Worm (Caenorhabditis elegans) whole organism, mixed stage, embryonic: ENCODE data around the gene F37C12.14.

Source experiments
- M03D4.4 ChIP-seq: sonication (generic microtip); optimal IDR thresholded peaks from 2 replicates; lab custom pipeline; 2017; ENCODE audit warnings: mild to moderate bottlenecking, missing genetic modification characterization, missing compliant biosample characterization
- bed-3 ChIP-seq: fragments of 200-800 bp; sonication (Bioruptor generic); optimal IDR thresholded peaks from 3 replicates; lab custom pipeline; 2018; ENCODE audit warnings: mild to moderate bottlenecking, missing genetic modification characterization, moderate library complexity, missing compliant biosample characterization
- blmp-1 ChIP-seq: fragments of 150-350 bp; optimal IDR thresholded peaks from 2 replicates; lab custom pipeline; 2014; ENCODE audit warnings: missing biosample characterization, missing genetic modification characterization
- ceh-39 ChIP-seq: fragments of 150-350 bp; optimal IDR thresholded peaks from 2 replicates; lab custom pipeline; 2014; ENCODE audit warnings: missing biosample characterization, missing genetic modification characterization
- ceh-43 ChIP-seq: fragments of 200-800 bp; sonication (Bioruptor generic); optimal IDR thresholded peaks from 2 replicates; lab custom pipeline; 2018; ENCODE audit warnings: mild to moderate bottlenecking, missing genetic modification characterization, moderate library complexity, missing compliant biosample characterization
- ceh-83 ChIP-seq: fragments of 200-800 bp; sonication (Bioruptor generic); optimal IDR thresholded peaks from 2 replicates; lab custom pipeline; 2018; ENCODE audit warnings: mild to moderate bottlenecking, missing genetic modification characterization, missing compliant biosample characterization
- ces-1 ChIP-seq: fragments of 150-350 bp; optimal IDR thresholded peaks from 2 replicates; lab custom pipeline; 2014; ENCODE audit warnings: missing biosample characterization, missing genetic modification reagents, missing genetic modification characterization
- drap-1 ChIP-seq: fragments of 200-800 bp; sonication (Bioruptor generic); optimal IDR thresholded peaks from 3 replicates; lab custom pipeline; 2018; ENCODE audit warnings: mild to moderate bottlenecking, missing genetic modification characterization, missing compliant biosample characterization
- elt-1 ChIP-seq: sonication (generic microtip); optimal IDR thresholded peaks from 2 replicates; lab custom pipeline; 2017; ENCODE audit warnings: missing genetic modification characterization, mild to moderate bottlenecking, missing compliant biosample characterization, antibody characterized with exemption, moderate library complexity, borderline replicate concordance; ENCODE audit not compliant: insufficient read depth
- elt-3 ChIP-seq: fragments of 150-350 bp; optimal IDR thresholded peaks from 2 replicates; lab custom pipeline; 2014; ENCODE audit warnings: missing biosample characterization, missing genetic modification characterization
- flh-1 ChIP-seq: fragments of 200-800 bp; sonication (Bioruptor generic); optimal IDR thresholded peaks from 2 replicates; lab custom pipeline; 2018; ENCODE audit warnings: mild to moderate bottlenecking, missing genetic modification characterization, moderate library complexity, missing compliant biosample characterization
- ham-2 ChIP-seq: fragments of 200-800 bp; sonication (Bioruptor generic); optimal IDR thresholded peaks from 2 replicates; lab custom pipeline; 2018; ENCODE audit warnings: mild to moderate bottlenecking, missing genetic modification characterization, missing compliant biosample characterization
- hlh-1 ChIP-seq: fragments of 150-350 bp; optimal IDR thresholded peaks from 2 replicates; lab custom pipeline; 2014; ENCODE audit warnings: missing biosample characterization, missing genetic modification reagents, missing genetic modification characterization
- lin-13 ChIP-seq: fragments of 150-350 bp; optimal IDR thresholded peaks from 2 replicates; lab custom pipeline; 2014; ENCODE audit warnings: missing biosample characterization, missing genetic modification characterization
- lin-32 ChIP-seq: fragments of 200-800 bp; sonication (Bioruptor generic); optimal IDR thresholded peaks from 2 replicates; lab custom pipeline; 2018; ENCODE audit warnings: mild to moderate bottlenecking, missing genetic modification characterization, missing compliant biosample characterization
- lsy-2 ChIP-seq: fragments of 150-350 bp; optimal IDR thresholded peaks from 2 replicates; lab custom pipeline; 2014; ENCODE audit warnings: missing biosample characterization, missing genetic modification characterization
- mab-5 ChIP-seq: fragments of 150-350 bp; optimal IDR thresholded peaks from 2 replicates; lab custom pipeline; 2014; ENCODE audit warnings: missing biosample characterization, missing genetic modification characterization
- mls-2 ChIP-seq: sonication (generic microtip); optimal IDR thresholded peaks from 2 replicates; lab custom pipeline; 2016; ENCODE audit warnings: mild to moderate bottlenecking, missing genetic modification characterization, moderate library complexity, missing compliant biosample characterization
- nhr-12 ChIP-seq: fragments of 150-350 bp; optimal IDR thresholded peaks from 2 replicates; lab custom pipeline; 2014; ENCODE audit warnings: missing biosample characterization, missing genetic modification characterization
- nhr-2 ChIP-seq: fragments of 150-350 bp; optimal IDR thresholded peaks from 2 replicates; lab custom pipeline; 2014; ENCODE audit warnings: missing biosample characterization, missing genetic modification characterization
- nhr-237 ChIP-seq: fragments of 150-350 bp; optimal IDR thresholded peaks from 2 replicates; lab custom pipeline; 2014; ENCODE audit warnings: missing biosample characterization, missing genetic modification characterization
- nhr-28 ChIP-seq: fragments of 150-350 bp; optimal IDR thresholded peaks from 2 replicates; lab custom pipeline; 2014; ENCODE audit warnings: missing biosample characterization, missing genetic modification characterization
- nhr-76 ChIP-seq: sonication (generic microtip); optimal IDR thresholded peaks from 2 replicates; lab custom pipeline; 2017; ENCODE audit warnings: missing biosample characterization, missing genetic modification characterization
- pha-4 ChIP-seq: fragments of 150-350 bp; optimal IDR thresholded peaks from 2 replicates; lab custom pipeline; 2018; ENCODE audit warnings: missing biosample characterization, missing genetic modification reagents, missing genetic modification characterization
- sem-2 ChIP-seq: fragments of 200-800 bp; sonication (Bioruptor generic); optimal IDR thresholded peaks from 2 replicates; lab custom pipeline; 2018; ENCODE audit warnings: mild to moderate bottlenecking, missing genetic modification characterization, missing compliant biosample characterization
- snpc-4 ChIP-seq: fragments of 150-350 bp; optimal IDR thresholded peaks from 2 replicates; lab custom pipeline; 2014; ENCODE audit warnings: missing biosample characterization, missing genetic modification characterization
- sptf-1 ChIP-seq: sonication (generic microtip); optimal IDR thresholded peaks from 2 replicates; lab custom pipeline; 2017; ENCODE audit warnings: mild to moderate bottlenecking, missing genetic modification characterization, moderate library complexity, missing compliant biosample characterization
- tbx-8 ChIP-seq: fragments of 200-800 bp; sonication (Bioruptor generic); optimal IDR thresholded peaks from 2 replicates; lab custom pipeline; 2018; ENCODE audit warnings: mild to moderate bottlenecking, missing genetic modification characterization, moderate library complexity, missing compliant biosample characterization
- unc-39 ChIP-seq: fragments of 150-350 bp; optimal IDR thresholded peaks from 2 replicates; lab custom pipeline; 2014; ENCODE audit warnings: missing biosample characterization, missing genetic modification characterization
- unc-62 ChIP-seq: fragments of 150-350 bp; optimal IDR thresholded peaks from 2 replicates; lab custom pipeline; 2014; ENCODE audit warnings: missing biosample characterization, missing genetic modification reagents, missing genetic modification characterization
- ztf-11 ChIP-seq: fragments of 150-350 bp; optimal IDR thresholded peaks from 2 replicates; lab custom pipeline; 2014; ENCODE audit warnings: missing biosample characterization, missing genetic modification characterization

F37C12.14 gene

ce11 chrIII:7201378-7202256, 16.2 kb upstream of the F37C12.14 start, which contains the start of gene dpy-31:
Gene dpy-31 (plus strand): TSS chrIII:7202206.
- TF ChIP-seq elt-3 (tag; lab: Kevin White, UChicago) (peak; percentile 24), ham-2 (GFP tag; lab: Kevin White, UChicago) (peak; percentile 19), bed-3 (GFP tag; lab: Kevin White, UChicago) (no peak), blmp-1 (tag; lab: Kevin White, UChicago) (peak; percentile 93)

DNA sequence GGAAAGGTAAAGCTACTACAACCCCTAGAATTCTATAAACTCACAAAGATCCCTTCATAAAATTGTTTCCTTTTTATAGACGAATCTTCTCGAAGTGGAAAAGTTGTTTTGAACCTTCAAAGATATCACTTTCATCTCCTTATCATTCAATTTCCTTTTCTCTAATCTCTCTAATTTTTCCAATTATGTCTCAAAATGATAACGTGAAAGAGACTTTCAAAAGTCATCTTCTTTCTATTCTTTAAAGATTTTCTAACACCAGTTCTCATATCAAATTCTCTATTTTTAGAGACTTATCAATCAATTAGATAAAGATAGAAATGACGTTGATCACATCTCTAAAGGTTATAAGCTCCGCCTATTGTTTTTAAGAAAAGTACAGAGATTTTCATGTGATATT, 14.1 kb upstream of the F37C12.14 start:
- TF ChIP-seq mab-5 (tag; lab: Kevin White, UChicago), result no peak
- peak; percentile 17 for TF ChIP-seq blmp-1 (tag; lab: Kevin White, UChicago)
- TF ChIP-seq nhr-12 (tag; lab: Kevin White, UChicago), result no peak
- no peak for TF ChIP-seq tbx-8

DNA sequence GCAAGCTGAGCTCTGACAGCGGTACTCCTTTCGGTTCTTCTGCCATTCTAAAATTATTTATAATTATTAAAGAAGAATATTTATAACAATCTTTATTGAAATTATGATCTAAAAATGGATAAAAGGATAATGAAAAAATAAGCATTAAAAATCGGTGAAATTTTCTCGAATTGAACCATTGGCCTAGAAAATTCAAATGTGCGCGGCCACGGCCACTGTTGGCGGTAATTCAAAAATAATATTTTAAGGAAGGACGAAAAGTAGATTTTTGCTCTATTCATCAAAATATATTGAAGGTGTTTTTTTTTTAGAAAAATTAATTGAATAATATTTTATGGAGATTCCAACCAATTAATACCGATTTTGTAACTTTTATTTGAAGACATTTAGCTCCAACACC, 13.5 kb upstream of the F37C12.14 start, which contains the start of gene pfd-5:
Gene pfd-5 (minus strand): TSS at position 47 of the 400 bp plus-strand sequence.
- TF ChIP-seq ces-1 (peak; percentile 28), drap-1 (GFP tag; lab: Kevin White, UChicago) (no peak), hlh-1 (no peak), sptf-1 (tag; lab: Kevin White, UChicago) (peak; percentile 66), mls-2 (tag; lab: Kevin White, UChicago) (no peak), lsy-2 (tag; lab: Kevin White, UChicago) (peak; percentile 65), nhr-237 (tag; lab: Kevin White, UChicago) (peak; percentile 39), unc-39 (tag; lab: Kevin White, UChicago) (no peak), ceh-43 (no peak), elt-3 (tag; lab: Kevin White, UChicago) (no peak), nhr-2 (tag; lab: Kevin White, UChicago) (peak; percentile 4), ceh-39 (no peak), elt-1 (tag; lab: Kevin White, UChicago) (no peak), lin-13 (tag; lab: Kevin White, UChicago) (no peak), M03D4.4 (no peak), snpc-4 (tag; lab: Kevin White, UChicago) (no peak), pha-4 (tag; lab: Kevin White, UChicago) (peak; percentile 24), ceh-83 (GFP tag; lab: Kevin White, UChicago) (no peak), ham-2 (GFP tag; lab: Kevin White, UChicago) (no peak), nhr-12 (tag; lab: Kevin White, UChicago) (no peak), unc-62 (GFP tag; lab: Kevin White, UChicago) (no peak), lin-32 (GFP tag; lab: Kevin White, UChicago) (no peak), sem-2 (GFP tag; lab: Kevin White, UChicago) (no peak), flh-1 (GFP tag; lab: Kevin White, UChicago) (no peak), ztf-11 (tag; lab: Kevin White, UChicago) (no peak), nhr-28 (tag; lab: Kevin White, UChicago) (no peak)
- TF ChIP-seq, all 35 proteins: peak for 6

DNA sequence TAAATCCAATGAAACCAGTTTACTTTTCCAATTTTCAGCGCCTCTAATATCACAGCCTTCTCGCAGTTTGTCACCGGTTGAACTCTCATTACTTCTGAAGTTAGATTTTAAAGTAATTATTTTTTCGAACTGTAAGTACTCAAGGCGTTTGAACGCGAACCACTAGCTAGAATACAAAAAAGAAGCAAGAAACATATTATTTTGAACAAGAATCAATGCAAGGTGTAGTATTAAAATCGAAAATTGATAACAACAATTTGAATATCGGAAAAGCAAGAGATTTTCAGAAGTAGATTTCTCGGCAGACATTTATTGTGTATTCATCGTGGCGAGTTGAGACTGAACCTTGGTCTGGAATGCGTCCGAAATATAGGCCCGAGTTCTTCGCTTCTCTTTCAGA, 12.6 kb upstream of the F37C12.14 start, which contains the start of gene exos-9:
Gene exos-9 (minus strand): TSS at position 101 of the 400 bp plus-strand sequence.
- TF ChIP-seq elt-1 (tag; lab: Kevin White, UChicago), result no peak
- TF ChIP-seq unc-39 (tag; lab: Kevin White, UChicago), result no peak
- TF ChIP-seq lin-32 (GFP tag; lab: Kevin White, UChicago), result no peak
- TF ChIP-seq nhr-76 (tag; lab: Kevin White, UChicago), result no peak
- TF ChIP-seq mab-5 (tag; lab: Kevin White, UChicago), result no peak
- no peak for TF ChIP-seq unc-62 (GFP tag; lab: Kevin White, UChicago)
- no peak for TF ChIP-seq nhr-2 (tag; lab: Kevin White, UChicago)
